Worm (Caenorhabditis elegans) whole organism, L1 larva: ENCODE results near the gene cmd-1.

ENCODE experiments used
- C34B4.2 ChIP-seq: sonication (generic microtip); optimal IDR thresholded peaks from 2 replicates; lab custom pipeline; 2017; ENCODE audit warnings: mild to moderate bottlenecking, missing genetic modification characterization, missing compliant biosample characterization
- Y116A8C.19 ChIP-seq: sonication (generic microtip); optimal IDR thresholded peaks from 2 replicates; lab custom pipeline; 2016; ENCODE audit warnings: missing compliant biosample characterization, missing genetic modification characterization, borderline replicate concordance
- alr-1 ChIP-seq: fragments of 200-800 bp; sonication (Bioruptor generic); optimal IDR thresholded peaks from 2 replicates; lab custom pipeline; 2018; ENCODE audit warnings: borderline replicate concordance, mild to moderate bottlenecking, missing genetic modification characterization, missing compliant biosample characterization
- ama-1 ChIP-seq: fragments of 150-350 bp; optimal IDR thresholded peaks from 2 replicates; lab custom pipeline; 2014
- ceh-82 ChIP-seq, 3 experiments: fragments of 150-350 bp in 1 of 3; sonication (generic microtip) in 2 of 3; optimal IDR thresholded peaks; 2 replicates each; lab custom pipeline; 2014 to 2017; ENCODE audit warnings: missing biosample characterization in 3 of 3, missing genetic modification characterization in 3 of 3
- ceh-90 ChIP-seq: sonication (generic microtip); optimal IDR thresholded peaks from 2 replicates; lab custom pipeline; 2016; ENCODE audit warnings: missing genetic modification characterization, missing compliant biosample characterization
- dsc-1 ChIP-seq: sonication (generic microtip); optimal IDR thresholded peaks from 2 replicates; lab custom pipeline; 2016; ENCODE audit warnings: mild to moderate bottlenecking, missing genetic modification characterization, missing compliant biosample characterization
- efl-1 ChIP-seq, 4 experiments: fragments of 150-350 bp; optimal IDR thresholded peaks in 3 of 4; peaks in 1 of 4; 1 replicate in 1 of 4; 2 replicates in 3 of 4; lab custom pipeline; 2014; ENCODE audit warnings: missing biosample characterization in 2 of 4, missing genetic modification characterization in 2 of 4, missing genetic modification reagents in 2 of 4
- efl-3 ChIP-seq: fragments of 200-800 bp; sonication (Bioruptor generic); optimal IDR thresholded peaks from 2 replicates; lab custom pipeline; 2018; ENCODE audit warnings: mild to moderate bottlenecking, missing genetic modification characterization, missing compliant biosample characterization
- egl-27 ChIP-seq, 2 experiments: fragments of 150-350 bp in 1 of 2; sonication (generic microtip); optimal IDR thresholded peaks; 3 replicates each; lab custom pipeline; 2017 to 2018; ENCODE audit warnings: missing biosample characterization in 2 of 2, missing genetic modification characterization in 2 of 2, missing genetic modification reagents in 2 of 2
- elt-2 ChIP-seq: sonication (generic microtip); optimal IDR thresholded peaks from 2 replicates; lab custom pipeline; 2016; ENCODE audit warnings: missing genetic modification characterization, mild to moderate bottlenecking, inconsistent platforms, missing compliant biosample characterization, missing genetic modification reagents
- fkh-10 ChIP-seq: sonication (generic microtip); optimal IDR thresholded peaks from 2 replicates; lab custom pipeline; 2017; ENCODE audit warnings: missing biosample characterization, missing genetic modification reagents, missing genetic modification characterization
- fos-1 ChIP-seq: fragments of 150-350 bp; optimal IDR thresholded peaks from 2 replicates; lab custom pipeline; 2014; ENCODE audit warnings: missing biosample characterization, missing genetic modification characterization
- grh-1 ChIP-seq: fragments of 200-800 bp; sonication (Bioruptor generic); IDR thresholded peaks from 2 replicates; pipeline ENCODE4 v1.3.6; 2022; ENCODE audit warnings: missing genetic modification reagents, missing genetic modification characterization, missing compliant biosample characterization
- hlh-17 ChIP-seq: fragments of 200-800 bp; sonication (Bioruptor generic); optimal IDR thresholded peaks from 2 replicates; lab custom pipeline; 2018; ENCODE audit warnings: missing genetic modification characterization, mild to moderate bottlenecking, missing compliant biosample characterization, moderate library complexity, borderline replicate concordance
- lin-13 ChIP-seq: fragments of 150-350 bp; optimal IDR thresholded peaks from 2 replicates; lab custom pipeline; 2014; ENCODE audit warnings: missing biosample characterization, missing genetic modification reagents, missing genetic modification characterization
- lin-14 ChIP-seq: fragments of 200-800 bp; sonication (Bioruptor generic); optimal IDR thresholded peaks from 2 replicates; lab custom pipeline; 2018; ENCODE audit warnings: mild to moderate bottlenecking, missing genetic modification characterization, moderate library complexity, missing compliant biosample characterization
- lsy-2 ChIP-seq, 2 experiments: fragments of 150-350 bp; optimal IDR thresholded peaks; 2 replicates each; lab custom pipeline; 2014; ENCODE audit warnings: missing biosample characterization in 2 of 2, missing genetic modification characterization in 2 of 2
- mef-2 ChIP-seq: fragments of 150-350 bp; optimal IDR thresholded peaks from 2 replicates; lab custom pipeline; 2014; ENCODE audit warnings: missing biosample characterization, missing genetic modification characterization
- nhr-12 ChIP-seq: sonication (generic microtip); optimal IDR thresholded peaks from 2 replicates; lab custom pipeline; 2017; ENCODE audit warnings: missing biosample characterization, missing genetic modification characterization
- nhr-28 ChIP-seq: fragments of 150-350 bp; optimal IDR thresholded peaks from 2 replicates; lab custom pipeline; 2014; ENCODE audit warnings: missing biosample characterization, missing genetic modification characterization
- nhr-47 ChIP-seq: sonication (generic microtip); optimal IDR thresholded peaks from 2 replicates; lab custom pipeline; 2016; ENCODE audit warnings: mild to moderate bottlenecking, missing genetic modification characterization, moderate library complexity, missing compliant biosample characterization
- nhr-71 ChIP-seq: sonication (generic microtip); optimal IDR thresholded peaks from 2 replicates; lab custom pipeline; 2016; ENCODE audit warnings: mild to moderate bottlenecking, missing genetic modification characterization, moderate library complexity, missing compliant biosample characterization
- nhr-77 ChIP-seq: fragments of 150-350 bp; optimal IDR thresholded peaks from 2 replicates; lab custom pipeline; 2014; ENCODE audit warnings: missing biosample characterization, missing genetic modification characterization
- nhr-84 ChIP-seq: sonication (generic microtip); optimal IDR thresholded peaks from 2 replicates; lab custom pipeline; 2017; ENCODE audit warnings: missing biosample characterization, missing genetic modification characterization
- pqm-1 ChIP-seq: sonication (generic microtip); optimal IDR thresholded peaks from 3 replicates; lab custom pipeline; 2017; ENCODE audit warnings: missing biosample characterization, missing genetic modification characterization
- rnt-1 ChIP-seq: sonication (generic microtip); optimal IDR thresholded peaks from 2 replicates; lab custom pipeline; 2016; ENCODE audit warnings: mild to moderate bottlenecking, missing genetic modification characterization, moderate library complexity, missing compliant biosample characterization
- tbx-2 ChIP-seq: sonication (generic microtip); optimal IDR thresholded peaks from 2 replicates; lab custom pipeline; 2016; ENCODE audit warnings: missing genetic modification characterization, missing compliant biosample characterization
- unc-130 ChIP-seq: fragments of 150-350 bp; optimal IDR thresholded peaks from 2 replicates; lab custom pipeline; 2017; ENCODE audit warnings: missing biosample characterization, missing genetic modification characterization, inconsistent platforms
- unc-30 ChIP-seq: sonication (generic microtip); optimal IDR thresholded peaks from 2 replicates; lab custom pipeline; 2017; ENCODE audit warnings: missing biosample characterization, missing genetic modification characterization
- xbp-1 ChIP-seq: sonication (generic microtip); optimal IDR thresholded peaks from 2 replicates; lab custom pipeline; 2016; ENCODE audit warnings: missing genetic modification characterization, missing compliant biosample characterization
- ztf-11 ChIP-seq, 2 experiments: sonication (generic microtip); optimal IDR thresholded peaks; 2 replicates each; lab custom pipeline; 2016 to 2017; ENCODE audit warnings: missing genetic modification characterization in 2 of 2, missing biosample characterization in 1 of 2, missing compliant biosample characterization in 1 of 2
- ztf-4 ChIP-seq: fragments of 150-350 bp; optimal IDR thresholded peaks from 2 replicates; lab custom pipeline; 2014; ENCODE audit warnings: missing biosample characterization, missing genetic modification characterization

cmd-1 gene

DNA sequence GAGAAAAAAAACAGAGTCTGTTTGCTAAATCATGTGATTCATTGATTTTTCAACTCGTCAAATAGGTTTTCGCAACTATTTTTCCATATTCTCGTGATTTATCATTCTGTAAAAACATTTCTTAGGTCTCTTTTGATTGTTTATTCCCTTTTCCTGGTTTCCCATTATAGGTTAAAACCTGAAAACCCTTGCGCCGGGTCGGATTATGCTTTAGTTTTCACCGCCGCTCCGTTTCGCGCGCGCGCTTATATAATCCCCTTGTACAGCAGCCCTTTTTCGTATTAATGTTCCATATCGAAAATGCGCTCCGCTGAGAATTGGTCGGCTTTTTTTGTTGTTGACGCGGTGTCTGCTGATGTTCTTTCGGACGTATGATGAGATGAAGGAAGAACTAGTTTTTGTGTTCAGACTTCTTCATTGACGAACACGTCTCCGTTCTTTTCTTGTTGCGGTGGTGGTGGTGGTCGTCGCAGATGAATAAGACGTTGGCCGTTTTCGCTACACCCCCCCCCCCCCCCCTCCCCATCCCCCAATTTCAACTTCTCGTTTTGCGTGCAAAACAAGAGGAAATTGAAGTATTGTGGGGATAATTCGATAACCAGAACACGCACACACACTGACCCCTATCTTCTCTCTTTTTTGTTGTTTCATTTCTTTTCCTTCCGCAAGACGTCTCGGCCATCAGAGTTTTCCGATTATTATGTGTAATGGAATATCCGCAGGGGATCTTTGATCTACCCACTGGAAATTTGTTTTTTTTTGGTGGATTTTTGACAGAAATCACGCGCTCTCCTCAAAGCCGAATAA is 1.4 kb upstream of the cmd-1 start (continued):
- TF ChIP-seq efl-1 (optimal IDR thresholded peaks at IDR 0.05; lab: Kevin White, UChicago) = no peak
- peak in 1 of 2 experiments; percentile 8 for TF ChIP-seq efl-1 (GFP tag; optimal IDR thresholded peaks at IDR 0.05 in 1 of 2; lab: Kevin White, UChicago)
- no peak for TF ChIP-seq lin-13 (GFP tag; lab: Kevin White, UChicago)
- TF ChIP-seq, all 84 proteins: peak for 10

DNA sequence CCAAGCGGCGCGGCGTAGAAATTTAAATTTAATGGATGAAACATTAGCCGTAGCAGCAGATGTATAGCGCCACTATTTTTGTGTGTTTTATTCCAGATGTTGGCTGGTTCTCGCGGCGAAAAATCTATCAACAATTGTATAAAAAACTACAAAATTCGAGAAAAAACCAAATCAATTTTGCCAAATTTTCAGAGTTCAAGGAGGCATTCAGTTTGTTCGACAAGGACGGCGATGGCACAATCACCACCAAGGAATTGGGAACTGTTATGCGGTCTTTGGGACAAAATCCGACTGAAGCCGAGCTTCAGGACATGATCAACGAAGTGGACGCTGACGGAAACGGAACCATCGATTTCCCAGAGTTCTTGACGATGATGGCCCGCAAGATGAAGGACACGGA is 360 bp downstream of the cmd-1 start:
- TF ChIP-seq elt-2 (tag; lab: Kevin White, UChicago) (no peak), dsc-1 (tag; lab: Kevin White, UChicago) (peak; percentile 65), unc-30 (tag; lab: Kevin White, UChicago) (no peak)
- TF ChIP-seq, all 84 proteins: peak for 1

DNA sequence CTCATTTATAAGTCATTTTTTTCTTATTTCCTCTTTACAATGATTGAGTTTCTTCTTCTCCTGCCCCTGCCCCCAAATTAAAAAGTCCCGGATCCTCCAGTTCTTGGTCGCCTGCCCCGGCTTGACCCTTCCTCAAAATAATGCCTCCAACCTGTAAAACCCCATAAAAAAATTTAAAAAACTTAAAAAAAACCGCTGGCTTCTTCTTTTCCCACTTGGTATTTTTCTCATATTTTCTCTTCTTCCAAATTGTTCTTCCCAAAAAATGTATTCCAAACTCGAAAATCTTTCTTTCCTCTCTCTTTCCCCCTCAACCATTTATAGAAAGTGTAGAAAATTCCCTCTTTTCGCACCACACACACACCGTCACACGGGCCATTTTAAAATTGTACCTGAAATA is 1.4 kb downstream of the cmd-1 start:
- TF ChIP-seq nhr-77 (tag; lab: Kevin White, UChicago) = no peak
- no peak for TF ChIP-seq C34B4.2 (tag; lab: Kevin White, UChicago)
- no peak for TF ChIP-seq efl-3
- no peak for TF ChIP-seq tbx-2 (tag; lab: Kevin White, UChicago)
- peak in 1 of 3 experiments; percentile 9 for TF ChIP-seq ceh-82 (tag; optimal IDR thresholded peaks at IDR 0.05; lab: Kevin White, UChicago)
- no peak for TF ChIP-seq fos-1 (tag; lab: Kevin White, UChicago)
- peak; percentile 15 for TF ChIP-seq lin-14 (GFP tag; lab: Kevin White, UChicago)

- TF ChIP-seq rnt-1 = peak; percentile 27
- TF ChIP-seq egl-27 (tag; optimal IDR thresholded peaks at IDR 0.05; lab: Kevin White, UChicago) = no peak
- no peak for TF ChIP-seq unc-130 (tag; lab: Kevin White, UChicago)
- no peak for TF ChIP-seq Y116A8C.19
- no peak for TF ChIP-seq pqm-1 (tag; lab: Kevin White, UChicago)
- no peak for TF ChIP-seq nhr-77 (tag; lab: Kevin White, UChicago)
- TF ChIP-seq ztf-4 (tag; lab: Kevin White, UChicago) = peak; percentile 69
- no peak for TF ChIP-seq ceh-90 (tag; lab: Kevin White, UChicago)
- TF ChIP-seq mef-2 (tag; lab: Kevin White, UChicago) = no peak
- peak; percentile 30 for TF ChIP-seq dsc-1 (tag; lab: Kevin White, UChicago)
- no peak for TF ChIP-seq xbp-1
- TF ChIP-seq nhr-28 = no peak
- no peak for TF ChIP-seq nhr-84
- TF ChIP-seq grh-1 (GFP tag; lab: Robert Waterston, UW) = no peak
- no peak for TF ChIP-seq ztf-11 (tag; optimal IDR thresholded peaks at IDR 0.05; lab: Kevin White, UChicago)
- TF ChIP-seq nhr-71 (tag; lab: Kevin White, UChicago) = peak; percentile 4
- TF ChIP-seq alr-1 (tag; lab: Kevin White, UChicago) = no peak
- TF ChIP-seq nhr-12 (tag; lab: Kevin White, UChicago) = no peak
- peak; percentile 11 for TF ChIP-seq nhr-47
- TF ChIP-seq fkh-10 (GFP tag; lab: Kevin White, UChicago) = peak; percentile 5
- TF ChIP-seq tbx-2 (tag; lab: Kevin White, UChicago) = no peak
- TF ChIP-seq lsy-2 (tag; optimal IDR thresholded peaks at IDR 0.05; lab: Kevin White, UChicago) = peak in 1 of 2 experiments; percentile 6
- peak; percentile 11 for TF ChIP-seq C34B4.2 (tag; lab: Kevin White, UChicago)
- peak; percentile 23 for TF ChIP-seq ama-1 (lab: Kevin White, UChicago)
- no peak for TF ChIP-seq hlh-17 (GFP tag; lab: Kevin White, UChicago)
Observed at ce11 chrV:1158247-1158646, 2.2 kb downstream of the cmd-1 start.
